Worm (Caenorhabditis elegans): ENCODE results near the gene tub-1.

Gene tub-1

ce11 chrII:8106921-8107695 lies 49.6 kb downstream of the tub-1 start, which contains the start of the genes chst-1 and C41C4.9 (continued):
- TF ChIP-seq nhr-77 (tag; optimal IDR thresholded peaks at IDR 0.05) = peak; percentile 13
- TF ChIP-seq ceh-20 (GFP tag; IDR thresholded peaks at IDR 0.05) = peak; percentile 80
- TF ChIP-seq dve-1 (tag; optimal IDR thresholded peaks at IDR 0.05; ENCODE audit: insufficient read depth) = peak; percentile 78
- TF ChIP-seq mdt-29 (GFP tag; IDR thresholded peaks at IDR 0.05) = peak; percentile 76; the same call in 1 of the 2 replicates
- TF ChIP-seq aha-1 (tag) = peak; percentile 93
- no peak for TF ChIP-seq ceh-62 (tag; optimal IDR thresholded peaks at IDR 0.05)
- peak; percentile 97 for TF ChIP-seq F26F4.8 (GFP tag; conservative IDR thresholded peaks at IDR 0.05)
- TF ChIP-seq D1046.2 (GFP tag; IDR thresholded peaks at IDR 0.05) = peak; percentile 81; the same call in 1 of the 2 replicates
- peak; percentile 82 for TF ChIP-seq lir-3 (tag; optimal IDR thresholded peaks at IDR 0.05)
- peak; percentile 77 to 84 for TF ChIP-seq daf-16 (GFP tag; optimal IDR thresholded peaks at IDR 0.05)
- peak; percentile 69 for TF ChIP-seq daf-16 (tag; optimal IDR thresholded peaks at IDR 0.05)
- peak; percentile 91 for TF ChIP-seq T26A8.4 (GFP tag; IDR thresholded peaks at IDR 0.05)
- peak; percentile 94 for TF ChIP-seq vab-7 (GFP tag; IDR thresholded peaks at IDR 0.05)
- no peak for TF ChIP-seq jun-1 (tag; optimal IDR thresholded peaks at IDR 0.05)
- TF ChIP-seq R02D3.7 (tag; optimal IDR thresholded peaks at IDR 0.05) = no peak
- TF ChIP-seq F37D6.2 (tag; optimal IDR thresholded peaks at IDR 0.05) = peak; percentile 33
- peak; percentile 90 for TF ChIP-seq madf-9 (GFP tag; conservative IDR thresholded peaks at IDR 0.05)
- peak; percentile 89 to 91; a peak in 3 of 4 replicates for TF ChIP-seq madf-5 (GFP tag; IDR thresholded peaks at IDR 0.05)
- peak; percentile 91 for TF ChIP-seq arid-1 (GFP tag; conservative IDR thresholded peaks at IDR 0.05)
- TF ChIP-seq rbr-2 (tag; optimal IDR thresholded peaks at IDR 0.05) = peak; percentile 60
- no peak for TF ChIP-seq hif-1 (tag; optimal IDR thresholded peaks at IDR 0.05)
- TF ChIP-seq skn-1 (tag; optimal IDR thresholded peaks at IDR 0.05) = no peak
- peak; percentile 81 for TF ChIP-seq duxl-1 (tag; optimal IDR thresholded peaks at IDR 0.05; ENCODE audit: poor library complexity)
- no peak for TF ChIP-seq daf-12 (tag; optimal IDR thresholded peaks at IDR 0.05)
- TF ChIP-seq sdz-12 (GFP tag; optimal IDR thresholded peaks at IDR 0.05) = peak; percentile 77
- TF ChIP-seq mep-1 (tag; optimal IDR thresholded peaks at IDR 0.05) = peak; percentile 78
- TF ChIP-seq ZK546.5 (tag; optimal IDR thresholded peaks at IDR 0.05) = no peak
- peak; percentile 89; the same call in 1 of the 2 replicates for TF ChIP-seq snpc-1.2 (GFP tag; IDR thresholded peaks at IDR 0.05)
- TF ChIP-seq ceh-82 (tag; optimal IDR thresholded peaks at IDR 0.05) = no peak
- TF ChIP-seq tag-97 (GFP tag; IDR thresholded peaks at IDR 0.05) = no peak
- peak; percentile 90 for TF ChIP-seq php-3 (GFP tag; IDR thresholded peaks at IDR 0.05)
- peak in 1 of 2 experiments; percentile 8 for TF ChIP-seq mdl-1 (tag; optimal IDR thresholded peaks at IDR 0.05)
- TF ChIP-seq ztf-11 (tag; optimal IDR thresholded peaks at IDR 0.05) = no peak
- TF ChIP-seq F10B5.3 (tag; optimal IDR thresholded peaks at IDR 0.05) = peak; percentile 48
- peak; percentile 87 for TF ChIP-seq daf-19 (GFP tag; conservative IDR thresholded peaks at IDR 0.05)
- TF ChIP-seq attf-4 (tag; optimal IDR thresholded peaks at IDR 0.05) = no peak
- no peak for TF ChIP-seq lin-39 (tag; optimal IDR thresholded peaks at IDR 0.05)
- TF ChIP-seq Y105C5A.15 (GFP tag; IDR thresholded peaks at IDR 0.05) = peak; percentile 95
- TF ChIP-seq lin-13 (GFP tag; optimal IDR thresholded peaks at IDR 0.05) = peak; percentile 40
- peak; percentile 53 for TF ChIP-seq dpl-1 (GFP tag; optimal IDR thresholded peaks at IDR 0.05)
- no peak for TF ChIP-seq fos-1 (tag; optimal IDR thresholded peaks at IDR 0.05)
- peak; percentile 65 for TF ChIP-seq F49E8.2 (tag; optimal IDR thresholded peaks at IDR 0.05; ENCODE audit: borderline replicate concordance)
- TF ChIP-seq Y75B8A.6 (GFP tag; IDR thresholded peaks at IDR 0.05) = 0 out of 2 replicates have a peak, but pooled peaks have one; percentile 56
- TF ChIP-seq dmd-8 (GFP tag; IDR thresholded peaks at IDR 0.05) = peak; percentile 99
- TF ChIP-seq mxl-2 (GFP tag; conservative IDR thresholded peaks at IDR 0.05) = peak; percentile 71; the same call in 1 of the 2 replicates
- 0 out of 2 replicates have a peak, but pooled peaks have one; percentile 70 for TF ChIP-seq daf-8 (GFP tag; IDR thresholded peaks at IDR 0.05)
- TF ChIP-seq unc-39 (tag; optimal IDR thresholded peaks at IDR 0.05) = no peak
- TF ChIP-seq snpc-4 (tag; optimal IDR thresholded peaks at IDR 0.05) = peak; percentile 3
- TF ChIP-seq lsy-2 (tag; optimal IDR thresholded peaks at IDR 0.05) = peak in 1 of 2 experiments; percentile 59
- TF ChIP-seq ztf-7 (tag; optimal IDR thresholded peaks at IDR 0.05) = peak; percentile 60
- no peak for TF ChIP-seq ama-1 (optimal IDR thresholded peaks at IDR 0.05)

Measured in whole organism, L4 larva.